Fruit fly (Drosophila melanogaster) whole organism, embryonic: Measurements from ENCODE around the gene SP555.

Source experiments
- Blimp-1 ChIP-seq: fragments of 200-800 bp; sonication (Bioruptor generic); optimal IDR thresholded peaks from 3 replicates; lab custom pipeline; 2018; ENCODE audit warnings: missing biosample characterization, missing genetic modification characterization, mild to moderate bottlenecking, moderate library complexity, missing genetic modification reagents
- BtbVII ChIP-seq: fragments of 200-800 bp; sonication (Bioruptor generic); optimal IDR thresholded peaks from 3 replicates; lab custom pipeline; 2017; ENCODE audit warnings: missing biosample characterization, mild to moderate bottlenecking, missing genetic modification characterization
- CG10209 ChIP-seq: fragments of 200-800 bp; sonication (Bioruptor generic); optimal IDR thresholded peaks from 3 replicates; lab custom pipeline; 2017; ENCODE audit warnings: missing biosample characterization, mild to moderate bottlenecking, missing genetic modification characterization, missing genetic modification reagents
- CG10274 ChIP-seq: fragments of 200-800 bp; sonication (Bioruptor generic); optimal IDR thresholded peaks from 3 replicates; lab custom pipeline; 2017; ENCODE audit warnings: missing biosample characterization, mild to moderate bottlenecking, missing genetic modification characterization
- CG10654 ChIP-seq: fragments of 200-800 bp; sonication (Bioruptor generic); optimal IDR thresholded peaks from 2 replicates; lab custom pipeline; 2016; ENCODE audit warnings: missing biosample characterization, missing genetic modification characterization
- CG10959 ChIP-seq: fragments of 200-800 bp; sonication (Bioruptor generic); IDR thresholded peaks from 2 replicates; pipeline ENCODE4 v1.3.6; 2022; ENCODE audit warnings: missing biosample characterization, missing genetic modification characterization
- CG12071 ChIP-seq: fragments of 200-800 bp; sonication (Bioruptor generic); optimal IDR thresholded peaks from 3 replicates; lab custom pipeline; 2018; ENCODE audit warnings: missing biosample characterization, mild to moderate bottlenecking, missing genetic modification characterization
- CG13287 ChIP-seq: fragments of 200-800 bp; sonication (Bioruptor generic); IDR thresholded peaks from 2 replicates; pipeline ENCODE4 v1.3.6; 2022; ENCODE audit warnings: missing biosample characterization, missing genetic modification characterization; ENCODE audit not compliant: partially characterized antibody
- CG1529 ChIP-seq: fragments of 200-800 bp; sonication (Bioruptor generic); optimal IDR thresholded peaks from 3 replicates; lab custom pipeline; 2018; ENCODE audit warnings: missing biosample characterization, missing genetic modification characterization
- CG16779 ChIP-seq: fragments of 200-800 bp; sonication (Bioruptor generic); IDR thresholded peaks from 2 replicates; pipeline ENCODE4 v1.3.6; 2022; ENCODE audit warnings: missing biosample characterization, missing genetic modification characterization
- CG1832 ChIP-seq: fragments of 200-800 bp; sonication (Bioruptor generic); optimal IDR thresholded peaks from 2 replicates; lab custom pipeline; 2017; ENCODE audit warnings: missing biosample characterization, mild to moderate bottlenecking, missing genetic modification characterization, inconsistent platforms
- CG18599 ChIP-seq: fragments of 200-800 bp; sonication (Bioruptor generic); optimal IDR thresholded peaks from 3 replicates; lab custom pipeline; 2017; ENCODE audit warnings: missing biosample characterization, missing genetic modification characterization, mild to moderate bottlenecking, moderate library complexity, missing genetic modification reagents
- CG2199 ChIP-seq: fragments of 200-800 bp; sonication (Bioruptor generic); IDR thresholded peaks from 3 replicates; pipeline ENCODE4 v1.3.6; 2022; ENCODE audit warnings: missing biosample characterization, missing genetic modification characterization
- CG30020 ChIP-seq: fragments of 200-800 bp; optimal IDR thresholded peaks from 2 replicates; lab custom pipeline; 2019; ENCODE audit warnings: missing biosample characterization, mild to moderate bottlenecking, missing genetic modification characterization, moderate library complexity
- CG3163 ChIP-seq: fragments of 200-800 bp; sonication (Bioruptor generic); optimal IDR thresholded peaks from 3 replicates; lab custom pipeline; 2016; ENCODE audit warnings: missing biosample characterization, missing genetic modification characterization
- CG33213 ChIP-seq: fragments of 200-800 bp; sonication (Bioruptor generic); optimal IDR thresholded peaks from 3 replicates; lab custom pipeline; 2016; ENCODE audit warnings: missing biosample characterization, missing genetic modification characterization
- CG3847 ChIP-seq: fragments of 200-800 bp; sonication (Bioruptor generic); IDR thresholded peaks from 2 replicates; pipeline ENCODE4 v1.3.6; 2022; ENCODE audit warnings: missing biosample characterization, missing genetic modification characterization
- CG7556 ChIP-seq: fragments of 200-800 bp; sonication (Bioruptor generic); optimal IDR thresholded peaks from 2 replicates; lab custom pipeline; 2017; ENCODE audit warnings: missing biosample characterization, mild to moderate bottlenecking, missing genetic modification characterization
- CG7745 ChIP-seq: fragments of 200-800 bp; sonication (Bioruptor generic); optimal IDR thresholded peaks from 2 replicates; lab custom pipeline; 2018; ENCODE audit warnings: missing biosample characterization, mild to moderate bottlenecking, missing genetic modification characterization, moderate library complexity
- CG7963 ChIP-seq: fragments of 200-800 bp; sonication (Bioruptor generic); IDR thresholded peaks from 3 replicates; pipeline ENCODE4 v1.3.6; 2022; ENCODE audit warnings: missing biosample characterization, missing genetic modification characterization; ENCODE audit not compliant: partially characterized antibody
- CG8765 ChIP-seq: fragments of 200-800 bp; sonication (Bioruptor generic); IDR thresholded peaks from 2 replicates; pipeline ENCODE4 v1.3.6; 2022; ENCODE audit warnings: missing biosample characterization, missing genetic modification characterization
- CG8924 ChIP-seq: fragments of 200-800 bp; optimal IDR thresholded peaks from 3 replicates; lab custom pipeline; 2019; ENCODE audit warnings: missing biosample characterization, mild to moderate bottlenecking, missing genetic modification characterization, moderate library complexity
- Camta ChIP-seq: fragments of 200-800 bp; sonication (Bioruptor generic); optimal IDR thresholded peaks from 2 replicates; lab custom pipeline; 2016; ENCODE audit warnings: missing biosample characterization, missing genetic modification characterization
- Doc3 ChIP-seq: fragments of 200-800 bp; sonication (Bioruptor generic); IDR thresholded peaks from 3 replicates; pipeline ENCODE4 v1.3.6; 2022; ENCODE audit warnings: missing biosample characterization, missing genetic modification characterization; ENCODE audit not compliant: partially characterized antibody
- E2f1 ChIP-seq: fragments of 200-800 bp; sonication (Bioruptor generic); IDR thresholded peaks from 2 replicates; pipeline ENCODE4 v1.3.6; 2022; ENCODE audit warnings: missing biosample characterization, missing genetic modification characterization
- E2f2 ChIP-seq: fragments of 200-800 bp; sonication (Bioruptor generic); IDR thresholded peaks from 2 replicates; pipeline ENCODE4 v1.3.6; 2022; ENCODE audit warnings: missing biosample characterization, missing genetic modification characterization
- Eip74EF ChIP-seq, 2 experiments: fragments of 200-800 bp in 1 of 2; fragments of >200 bp in 1 of 2; sonication (Bioruptor generic) in 1 of 2; optimal IDR thresholded peaks; 2 replicates each; lab custom pipeline; 2017 to 2019; ENCODE audit warnings: missing biosample characterization in 2 of 2, missing genetic modification characterization in 2 of 2, mild to moderate bottlenecking in 1 of 2, moderate library complexity in 1 of 2
- Ets65A ChIP-seq: fragments of 200-800 bp; sonication (Bioruptor generic); peaks from one replicate; lab custom pipeline; 2016; ENCODE audit warnings: missing biosample characterization, missing genetic modification characterization
- Hand ChIP-seq: fragments of 200-800 bp; sonication (Bioruptor generic); optimal IDR thresholded peaks from 2 replicates; lab custom pipeline; 2017; ENCODE audit warnings: mild to moderate bottlenecking, missing biosample characterization, missing genetic modification reagents, missing genetic modification characterization
- HmgZ ChIP-seq: fragments of 200-800 bp; sonication (Bioruptor generic); optimal IDR thresholded peaks from 2 replicates; lab custom pipeline; 2018; ENCODE audit warnings: missing biosample characterization, mild to moderate bottlenecking, missing genetic modification characterization
- Hr78 ChIP-seq, 2 experiments: fragments of 200-800 bp in 1 of 2; fragments of >200 bp in 1 of 2; sonication (Bioruptor generic) in 1 of 2; optimal IDR thresholded peaks; 2 replicates each; lab custom pipeline; 2017 to 2019; ENCODE audit warnings: missing biosample characterization in 2 of 2, missing genetic modification characterization in 2 of 2, mild to moderate bottlenecking in 1 of 2, moderate library complexity in 1 of 2
- Lpt ChIP-seq: fragments of >200 bp; optimal IDR thresholded peaks from 2 replicates; lab custom pipeline; 2018; ENCODE audit warnings: missing biosample characterization, missing genetic modification characterization
- Max ChIP-seq: fragments of 200-800 bp; sonication (Bioruptor generic); optimal IDR thresholded peaks from 2 replicates; lab custom pipeline; 2016; ENCODE audit warnings: missing biosample characterization, mild to moderate bottlenecking, missing genetic modification characterization
- Myb ChIP-seq: fragments of 200-800 bp; sonication (Bioruptor generic); optimal IDR thresholded peaks from 2 replicates; lab custom pipeline; 2016; ENCODE audit warnings: missing biosample characterization, missing genetic modification characterization
- Xbp1 ChIP-seq: fragments of 200-800 bp; sonication (Bioruptor generic); optimal IDR thresholded peaks from 3 replicates; lab custom pipeline; 2016; ENCODE audit warnings: missing biosample characterization, mild to moderate bottlenecking, missing genetic modification characterization
- bigmax ChIP-seq: fragments of 200-800 bp; sonication (Bioruptor generic); optimal IDR thresholded peaks from 2 replicates; lab custom pipeline; 2018; ENCODE audit warnings: missing biosample characterization, mild to moderate bottlenecking, missing genetic modification characterization
- bsh ChIP-seq, 2 experiments: fragments of 200-800 bp; sonication (Bioruptor generic); optimal IDR thresholded peaks; 2 replicates each; lab custom pipeline; 2017 to 2018; ENCODE audit warnings: mild to moderate bottlenecking in 2 of 2, missing biosample characterization in 2 of 2, missing genetic modification characterization in 2 of 2, moderate library complexity in 1 of 2
- btn ChIP-seq: fragments of 200-800 bp; sonication (Bioruptor generic); optimal IDR thresholded peaks from 2 replicates; lab custom pipeline; 2016; ENCODE audit warnings: missing biosample characterization, missing genetic modification characterization
- dysf ChIP-seq: fragments of 200-800 bp; sonication (Bioruptor generic); IDR thresholded peaks from 3 replicates; pipeline ENCODE4 v1.3.6; 2022; ENCODE audit warnings: missing biosample characterization, missing genetic modification characterization
- en ChIP-seq: fragments of 200-800 bp; sonication (Bioruptor generic); optimal IDR thresholded peaks from 2 replicates; lab custom pipeline; 2016; ENCODE audit warnings: missing biosample characterization, missing genetic modification characterization
- gem ChIP-seq: fragments of 200-800 bp; sonication (Bioruptor generic); optimal IDR thresholded peaks from 2 replicates; lab custom pipeline; 2019; ENCODE audit warnings: missing biosample characterization, mild to moderate bottlenecking, missing genetic modification characterization, moderate library complexity
- gsb ChIP-seq: fragments of 200-800 bp; sonication (Bioruptor generic); IDR thresholded peaks from 2 replicates; pipeline ENCODE4 v1.3.6; 2022; ENCODE audit warnings: missing biosample characterization, missing genetic modification characterization
- jigr1 ChIP-seq: fragments of 200-800 bp; sonication (Bioruptor generic); IDR thresholded peaks from 3 replicates; pipeline ENCODE4 v1.3.6; 2022; ENCODE audit warnings: missing biosample characterization, missing genetic modification characterization
- mirr ChIP-seq: fragments of 200-800 bp; sonication (Bioruptor generic); optimal IDR thresholded peaks from 3 replicates; lab custom pipeline; 2018; ENCODE audit warnings: missing biosample characterization, mild to moderate bottlenecking, missing genetic modification characterization
- sens ChIP-seq: fragments of 200-800 bp; sonication (Bioruptor generic); peaks from one replicate; lab custom pipeline; 2016; ENCODE audit warnings: missing biosample characterization, missing genetic modification characterization
- sima ChIP-seq: fragments of 200-800 bp; sonication (Bioruptor generic); optimal IDR thresholded peaks from 2 replicates; lab custom pipeline; 2016; ENCODE audit warnings: missing biosample characterization, missing genetic modification characterization
- sqz ChIP-seq: fragments of 200-800 bp; sonication (Bioruptor generic); optimal IDR thresholded peaks from 3 replicates; lab custom pipeline; 2018; ENCODE audit warnings: missing biosample characterization, mild to moderate bottlenecking, missing genetic modification characterization
- twi ChIP-seq: fragments of 200-800 bp; optimal IDR thresholded peaks from 2 replicates; lab custom pipeline; 2019; ENCODE audit warnings: missing biosample characterization, mild to moderate bottlenecking, missing genetic modification characterization, moderate library complexity
- zfh1 ChIP-seq: fragments of 200-800 bp; sonication (Bioruptor generic); IDR thresholded peaks from 3 replicates; pipeline ENCODE4 v1.3.6; 2022; ENCODE audit warnings: missing biosample characterization, missing genetic modification characterization

Gene SP555

DNA sequence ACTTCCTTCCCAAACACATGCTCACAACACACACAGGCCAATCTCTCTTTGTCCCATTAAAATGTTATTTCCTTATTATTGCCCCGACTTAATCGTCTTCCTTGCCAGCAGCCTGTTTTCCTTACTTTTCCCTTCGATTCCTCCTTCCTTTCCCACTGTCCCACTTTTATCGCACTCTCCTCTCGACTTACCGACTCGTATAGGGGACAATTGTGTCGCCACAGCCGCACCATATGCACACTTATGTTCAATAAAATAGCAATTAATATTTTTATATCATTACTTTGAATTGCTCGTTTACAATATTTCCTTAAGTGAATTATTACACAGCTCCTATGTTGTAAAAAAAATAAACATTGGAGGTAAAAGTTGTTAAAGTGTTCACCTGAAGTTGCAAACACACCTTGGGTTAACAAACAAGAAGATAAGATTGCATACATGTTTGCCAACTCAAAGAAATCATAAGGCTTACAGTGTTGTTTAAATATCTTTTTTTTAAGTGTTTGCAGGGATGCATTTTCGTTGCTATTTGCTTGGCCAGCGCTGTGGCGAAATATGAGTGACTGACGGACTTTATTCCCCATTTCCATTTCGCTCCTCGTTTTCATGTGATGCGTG lies 49.5 kb downstream of the SP555 start (continued):
- TF ChIP-seq CG7556 (GFP tag; lab: Kevin White, UChicago) (peak; percentile 90), Hand (GFP tag; lab: Kevin White, UChicago) (peak; percentile 65), CG12071 (GFP tag; lab: Kevin White, UChicago) (peak; percentile 75), Doc3 (GFP tag; lab: Robert Waterston, UW) (no peak), Camta (GFP tag; lab: Kevin White, UChicago) (peak; percentile 55), Xbp1 (GFP tag; lab: Kevin White, UChicago) (peak; percentile 77), Ets65A (GFP tag; lab: Kevin White, UChicago) (peak; percentile 96), twi (peak; percentile 53), gem (tag; lab: Kevin White, UChicago) (peak; percentile 87), CG8765 (GFP tag; lab: Robert Waterston, UW) (no peak), Eip74EF (GFP tag; optimal IDR thresholded peaks at IDR 0.05; lab: Kevin White, UChicago) (peak in 1 of 2 experiments; percentile 87), CG3847 (peak; percentile 36), mirr (peak; percentile 48), CG8924 (tag; lab: Kevin White, UChicago) (peak; percentile 86), CG7963 (GFP tag; lab: Robert Waterston, UW) (no peak), Max (GFP tag; lab: Kevin White, UChicago) (peak; percentile 79), Lpt (GFP tag; lab: Kevin White, UChicago) (no peak), bsh (GFP tag; optimal IDR thresholded peaks at IDR 0.05; lab: Kevin White, UChicago) (peak; percentile 74 to 79), E2f1 (GFP tag; lab: Robert Waterston, UW) (no peak), CG10959 (peak; percentile 25; the same call in 1 of the 2 replicates), CG16779 (GFP tag; lab: Robert Waterston, UW) (no peak), btn (GFP tag; lab: Kevin White, UChicago) (peak; percentile 33), CG1832 (GFP tag; lab: Kevin White, UChicago) (no peak), jigr1 (GFP tag; lab: Robert Waterston, UW) (no peak), CG2199 (GFP tag; lab: Robert Waterston, UW) (no peak), zfh1 (GFP tag; lab: Robert Waterston, UW) (peak; percentile 47; the same call in 1 of the 3 replicates), en (GFP tag; lab: Kevin White, UChicago) (peak; percentile 54), BtbVII (GFP tag; lab: Kevin White, UChicago) (peak; percentile 70), Myb (GFP tag; lab: Kevin White, UChicago) (peak; percentile 41), Blimp-1 (GFP tag; lab: Kevin White, UChicago) (peak; percentile 75), CG10209 (peak; percentile 85), gsb (GFP tag; lab: Robert Waterston, UW) (no peak), CG1529 (GFP tag; lab: Kevin White, UChicago) (peak; percentile 65), CG13287 (GFP tag; lab: Robert Waterston, UW) (no peak), sens (GFP tag; lab: Kevin White, UChicago) (peak; percentile 94), CG18599 (GFP tag; lab: Kevin White, UChicago) (peak; percentile 89), sima (GFP tag; lab: Kevin White, UChicago) (peak; percentile 26), CG7745 (tag; lab: Kevin White, UChicago) (no peak), CG10274 (GFP tag; lab: Kevin White, UChicago) (peak; percentile 96), CG30020 (tag; lab: Kevin White, UChicago) (peak; percentile 15), CG33213 (GFP tag; lab: Kevin White, UChicago) (peak; percentile 63), sqz (GFP tag; lab: Kevin White, UChicago) (peak; percentile 60), E2f2 (peak; percentile 50), Hr78 (GFP tag; optimal IDR thresholded peaks at IDR 0.05; lab: Kevin White, UChicago) (peak in 1 of 2 experiments; percentile 63), bigmax (no peak), CG3163 (GFP tag; lab: Kevin White, UChicago) (peak; percentile 11), CG10654 (GFP tag; lab: Kevin White, UChicago) (peak; percentile 60), HmgZ (tag; lab: Kevin White, UChicago) (peak; percentile 66), dysf (GFP tag; lab: Robert Waterston, UW) (peak; percentile 65)
